Worm (Caenorhabditis elegans) whole organism, late embryonic: Measurements from ENCODE around the gene F09C6.15.

ENCODE experiments used
- ama-1 ChIP-seq: fragments of 150-350 bp; optimal IDR thresholded peaks from 2 replicates; lab custom pipeline; 2014
- ceh-9 ChIP-seq: sonication (generic microtip); optimal IDR thresholded peaks from 2 replicates; lab custom pipeline; 2016; ENCODE audit warnings: mild to moderate bottlenecking, missing genetic modification characterization, inconsistent platforms, missing compliant biosample characterization
- nfya-1 ChIP-seq: sonication (generic microtip); optimal IDR thresholded peaks from 2 replicates; lab custom pipeline; 2017; ENCODE audit warnings: missing genetic modification characterization, mild to moderate bottlenecking, missing compliant biosample characterization, antibody characterized with exemption, moderate library complexity

- TF ChIP-seq ceh-9 (tag; lab: Kevin White, UChicago) (no peak), nfya-1 (tag; lab: Kevin White, UChicago) (no peak), ama-1 (lab: Kevin White, UChicago) (no peak)
Observed at ce11 chrV:16879532-16879931, 14.0 kb upstream of the F09C6.15 start.
